Worm (Caenorhabditis elegans) whole organism, young adult: ENCODE data around the gene F57B1.5.
A peak's percentile ranks its signal among the peaks of the same experiment; 100 is the strongest.
"Not testable (repeated sequence)": the region's sequence is repeated elsewhere in the genome, so short reads cannot be mapped to it uniquely, and the experiment has no call there.

Experiments used
- F10E7.11 ChIP-seq: sonication (generic microtip); optimal IDR thresholded peaks from 2 replicates; lab custom pipeline; 2017; ENCODE audit warnings: mild to moderate bottlenecking, missing genetic modification characterization, moderate library complexity, missing compliant biosample characterization
- attf-6 ChIP-seq: fragments of 200-800 bp; sonication (Bioruptor generic); IDR thresholded peaks from 2 replicates; pipeline ENCODE4 v1.3.6; 2022; ENCODE audit warnings: missing genetic modification reagents, missing genetic modification characterization, missing compliant biosample characterization
- pha-4 ChIP-seq: fragments of 150-350 bp; sonication (generic microtip); optimal IDR thresholded peaks from 2 replicates; lab custom pipeline; 2014; ENCODE audit warnings: missing biosample characterization, missing genetic modification reagents, missing genetic modification characterization

DNA sequence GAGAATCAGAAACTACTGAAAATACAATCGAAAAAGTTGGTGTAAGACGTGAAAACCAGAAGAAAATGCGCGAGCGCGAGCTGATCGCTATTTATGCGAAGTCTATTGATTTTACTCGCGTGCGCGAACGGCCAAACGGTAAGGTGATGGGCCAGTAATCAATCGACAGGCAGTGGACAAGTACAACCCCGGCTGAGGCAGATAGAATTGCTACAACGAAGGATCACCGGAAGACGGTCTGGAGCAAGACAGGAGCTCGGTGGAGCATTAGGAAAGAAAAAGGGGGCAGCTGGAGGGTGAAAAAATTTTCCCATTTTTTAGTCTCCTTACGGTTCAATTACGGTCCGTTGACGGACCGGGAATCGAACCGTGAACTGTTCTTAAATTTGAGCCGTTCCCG lies 32.2 kb downstream of the F57B1.5 start:
- peak; percentile 67 for TF ChIP-seq attf-6 (GFP tag; lab: Robert Waterston, UW)
- TF ChIP-seq pha-4; F10E7.11 (tag; lab: Kevin White, UChicago): not testable (repeated sequence)
